Worm (Caenorhabditis elegans): Measurements from ENCODE around the gene Y24D9A.6.

The Y24D9A.6 gene

DNA sequence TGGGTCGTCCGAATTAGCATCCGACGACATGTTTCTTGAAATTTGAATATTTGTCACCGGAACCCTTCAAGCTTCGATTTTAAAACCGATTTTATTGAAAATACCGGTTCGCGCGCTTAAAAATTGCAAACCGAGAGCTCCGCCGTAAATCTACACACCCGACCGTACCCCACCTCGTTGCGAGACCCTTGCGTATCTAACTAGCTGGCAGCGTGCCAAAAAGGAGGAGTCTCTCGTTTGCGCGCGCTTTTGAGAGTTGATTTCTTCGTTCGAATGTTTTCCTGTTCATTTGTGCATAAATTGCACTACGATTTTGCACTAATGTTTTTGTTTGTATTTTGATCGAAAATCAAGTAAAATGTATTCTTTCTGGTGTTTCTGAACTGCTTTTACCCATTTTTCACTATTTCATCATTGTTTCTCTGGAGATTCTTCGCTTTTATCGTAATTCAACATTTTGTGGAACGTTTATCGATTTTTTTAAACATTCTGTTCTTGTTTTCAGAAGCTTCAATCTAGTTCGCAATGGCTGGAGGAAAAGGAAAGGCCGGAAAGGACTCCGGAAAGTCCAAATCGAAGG lies 45.6 kb upstream of the Y24D9A.6 start, which contains the start of the genes wapl-1 and htz-1 (continued):
- TF ChIP-seq lin-40 (tag; optimal IDR thresholded peaks at IDR 0.05) = peak; percentile 93
- peak; percentile 79 for TF ChIP-seq ztf-18 (tag; optimal IDR thresholded peaks at IDR 0.05)
- TF ChIP-seq B0261.1 (tag; optimal IDR thresholded peaks at IDR 0.05) = no peak
- no peak for TF ChIP-seq sea-2 (GFP tag; IDR thresholded peaks at IDR 0.05)
- peak; percentile 43; the same call in 1 of the 2 replicates for TF ChIP-seq egrh-3 (GFP tag; IDR thresholded peaks at IDR 0.05)
- TF ChIP-seq rpc-1 (optimal IDR thresholded peaks at IDR 0.05) = no peak
- no peak for TF ChIP-seq rpc-1 (tag; optimal IDR thresholded peaks at IDR 0.05)
- TF ChIP-seq unc-130 (GFP tag; optimal IDR thresholded peaks at IDR 0.05) = peak; percentile 74
- TF ChIP-seq rec-8 (tag; optimal IDR thresholded peaks at IDR 0.05) = no peak
- TF ChIP-seq bed-1 (GFP tag; IDR thresholded peaks at IDR 0.05) = no peak
- peak; percentile 36 to 56 for TF ChIP-seq let-607 (tag; optimal IDR thresholded peaks at IDR 0.05)
- TF ChIP-seq Y56A3A.18 (GFP tag; IDR thresholded peaks at IDR 0.05) = peak; percentile 60; the same call in 1 of the 2 replicates
- TF ChIP-seq madf-6 (GFP tag; IDR thresholded peaks at IDR 0.05) = peak; percentile 96
- no peak for TF ChIP-seq Y53F4B.3 (GFP tag; IDR thresholded peaks at IDR 0.05)
- no peak for TF ChIP-seq F10E7.11 (tag; optimal IDR thresholded peaks at IDR 0.05)
- TF ChIP-seq hrde-1 (tag; optimal IDR thresholded peaks at IDR 0.05; ENCODE audit: borderline replicate concordance) = no peak
- peak; percentile 85 for TF ChIP-seq hsf-1 (GFP tag; IDR thresholded peaks at IDR 0.05)
- no peak for TF ChIP-seq ama-1 (optimal IDR thresholded peaks at IDR 0.05)
- TF ChIP-seq ama-1 (GFP tag; optimal IDR thresholded peaks at IDR 0.05) = no peak
- no peak for TF ChIP-seq nfya-2 (GFP tag; IDR thresholded peaks at IDR 0.05)
- peak; percentile 72; the same call in 1 of the 2 replicates for TF ChIP-seq cebp-2 (GFP tag; IDR thresholded peaks at IDR 0.05)
- peak; percentile 76 for TF ChIP-seq tbp1 (GFP tag; optimal IDR thresholded peaks at IDR 0.05)
- TF ChIP-seq T07F8.4 (tag; optimal IDR thresholded peaks at IDR 0.05) = no peak
- TF ChIP-seq B0019.2 (GFP tag; conservative IDR thresholded peaks at IDR 0.05) = peak; percentile 93
- peak; percentile 65 for TF ChIP-seq attf-6 (GFP tag; IDR thresholded peaks at IDR 0.05)
- peak; percentile 63 for TF ChIP-seq lsy-27 (tag; optimal IDR thresholded peaks at IDR 0.05; ENCODE audit: borderline replicate concordance, insufficient read depth)
- no peak for TF ChIP-seq nhr-90 (tag; optimal IDR thresholded peaks at IDR 0.05)
- peak; percentile 93 for TF ChIP-seq nfyb-1 (GFP tag; IDR thresholded peaks at IDR 0.05)
- TF ChIP-seq cebp-1 (GFP tag; IDR thresholded peaks at IDR 0.05) = peak; percentile 50; the same call in 1 of the 2 replicates
- TF ChIP-seq cebp-1 (tag; optimal IDR thresholded peaks at IDR 0.05) = peak; percentile 87
- TF ChIP-seq ztf-22 (GFP tag; optimal IDR thresholded peaks at IDR 0.05) = no peak
- TF ChIP-seq ceh-79 (tag; optimal IDR thresholded peaks at IDR 0.05) = no peak
- TF ChIP-seq F52B5.7 (tag; optimal IDR thresholded peaks at IDR 0.05) = peak; percentile 50
- TF ChIP-seq B0035.1 (tag; optimal IDR thresholded peaks at IDR 0.05) = no peak
- TF ChIP-seq zfh-2 (GFP tag; conservative IDR thresholded peaks at IDR 0.05) = peak; percentile 64; the same call in 1 of the 2 replicates
- no peak for TF ChIP-seq dpff-1 (tag; optimal IDR thresholded peaks at IDR 0.05)
- TF ChIP-seq lin-35 (GFP tag; optimal IDR thresholded peaks at IDR 0.05) = peak; percentile 54 to 94 (median 76)
- no peak; the same call in 1 of the 2 replicates for TF ChIP-seq ztf-6 (GFP tag; IDR thresholded peaks at IDR 0.05)
- peak; percentile 23 for TF ChIP-seq snpc-4 (GFP tag; optimal IDR thresholded peaks at IDR 0.05)
- TF ChIP-seq snpc-4 (tag; optimal IDR thresholded peaks at IDR 0.05) = peak; percentile 73 to 85 (median 83)
- no peak for TF ChIP-seq ccch-3 (GFP tag; optimal IDR thresholded peaks at IDR 0.05)
- peak; percentile 56 for TF ChIP-seq zim-3 (tag; optimal IDR thresholded peaks at IDR 0.05)
- TF ChIP-seq let-526 (GFP tag; IDR thresholded peaks at IDR 0.05) = peak; percentile 20; the same call in 1 of the 2 replicates
- TF ChIP-seq ceh-91 (GFP tag; IDR thresholded peaks at IDR 0.05) = peak; percentile 93
- TF ChIP-seq him-1 (tag; optimal IDR thresholded peaks at IDR 0.05) = no peak
- TF ChIP-seq F22D6.2 (tag; optimal IDR thresholded peaks at IDR 0.05) = no peak
- TF ChIP-seq hlh-12 (tag; optimal IDR thresholded peaks at IDR 0.05) = no peak
- peak; percentile 62 for TF ChIP-seq chd-7 (tag; optimal IDR thresholded peaks at IDR 0.05)
